Worm (Caenorhabditis elegans) whole organism, mixed stage, embryonic: Measurements from ENCODE around the gene gtf-2F2.

ENCODE experiments used
- ces-1 ChIP-seq: fragments of 150-350 bp; optimal IDR thresholded peaks from 2 replicates; lab custom pipeline; 2014; ENCODE audit warnings: missing biosample characterization, missing genetic modification reagents, missing genetic modification characterization
- elt-1 ChIP-seq: sonication (generic microtip); optimal IDR thresholded peaks from 2 replicates; lab custom pipeline; 2017; ENCODE audit warnings: missing genetic modification characterization, mild to moderate bottlenecking, missing compliant biosample characterization, antibody characterized with exemption, moderate library complexity, borderline replicate concordance; ENCODE audit not compliant: insufficient read depth
- flh-1 ChIP-seq: fragments of 200-800 bp; sonication (Bioruptor generic); optimal IDR thresholded peaks from 2 replicates; lab custom pipeline; 2018; ENCODE audit warnings: mild to moderate bottlenecking, missing genetic modification characterization, moderate library complexity, missing compliant biosample characterization
- ham-2 ChIP-seq: fragments of 200-800 bp; sonication (Bioruptor generic); optimal IDR thresholded peaks from 2 replicates; lab custom pipeline; 2018; ENCODE audit warnings: mild to moderate bottlenecking, missing genetic modification characterization, missing compliant biosample characterization
- mab-5 ChIP-seq: fragments of 150-350 bp; optimal IDR thresholded peaks from 2 replicates; lab custom pipeline; 2014; ENCODE audit warnings: missing biosample characterization, missing genetic modification characterization
- snpc-4 ChIP-seq: fragments of 150-350 bp; optimal IDR thresholded peaks from 2 replicates; lab custom pipeline; 2014; ENCODE audit warnings: missing biosample characterization, missing genetic modification characterization

DNA sequence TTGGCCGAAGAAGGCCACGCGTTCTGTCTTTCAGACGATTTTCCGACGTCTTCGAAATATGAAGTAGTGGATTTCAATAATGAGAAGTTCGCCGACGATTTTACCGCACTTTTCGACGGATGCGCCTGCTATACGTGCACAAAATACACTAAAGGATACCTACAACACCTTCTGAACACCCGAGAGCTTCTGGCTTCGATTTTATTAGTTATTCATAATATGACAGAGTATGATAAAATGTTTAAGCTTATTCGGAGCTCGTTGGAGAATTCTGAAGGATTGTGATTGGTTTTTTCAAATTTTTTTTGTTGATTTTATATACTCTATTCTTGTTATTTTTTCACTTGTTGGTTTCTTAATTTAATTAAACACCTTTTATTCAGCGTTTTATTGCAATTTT is 6.8 kb downstream of the gtf-2F2 start:
- TF ChIP-seq ces-1 (GFP tag; lab: Kevin White, UChicago), result no peak
- no peak for TF ChIP-seq ham-2 (GFP tag; lab: Kevin White, UChicago)
- no peak for TF ChIP-seq flh-1
- TF ChIP-seq mab-5 (tag; lab: Kevin White, UChicago), result no peak
- TF ChIP-seq snpc-4 (tag; lab: Kevin White, UChicago), result no peak
- TF ChIP-seq elt-1, result no peak
